Worm (Caenorhabditis elegans): Measurements from ENCODE around the gene C09B8.8.

DNA sequence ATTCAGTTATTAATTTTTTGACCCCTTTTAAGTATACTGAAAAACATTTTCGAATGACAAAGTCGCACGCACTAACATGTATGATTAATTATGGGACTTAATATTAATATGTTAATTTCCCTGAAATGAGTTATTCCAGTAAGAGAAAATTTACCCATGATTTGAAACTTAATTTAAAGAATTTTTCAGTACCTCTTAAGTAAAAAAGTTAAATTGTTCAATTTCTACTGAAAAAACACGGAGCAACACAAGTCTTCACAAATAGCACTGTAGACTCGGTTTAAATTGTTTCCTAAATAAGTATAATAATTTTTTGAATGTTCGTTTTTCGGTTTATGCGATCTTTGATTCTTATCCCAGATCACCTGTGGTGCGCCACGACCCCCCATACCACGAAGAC lies 12.8 kb upstream of the C09B8.8 start:
- TF ChIP-seq pqm-1 (tag; optimal IDR thresholded peaks at IDR 0.05) (no peak), pha-4 (tag; optimal IDR thresholded peaks at IDR 0.05) (no peak), unc-55 (GFP tag; optimal IDR thresholded peaks at IDR 0.05) (no peak), hlh-15 (tag; optimal IDR thresholded peaks at IDR 0.05) (no peak), zip-5 (tag; optimal IDR thresholded peaks at IDR 0.05) (no peak), hlh-13 (GFP tag; optimal IDR thresholded peaks at IDR 0.05) (no peak), ceh-6 (GFP tag; optimal IDR thresholded peaks at IDR 0.05) (no peak), gmeb-2 (tag; optimal IDR thresholded peaks at IDR 0.05) (no peak), F13H6.1 (tag; optimal IDR thresholded peaks at IDR 0.05) (no peak), pax-1 (tag; optimal IDR thresholded peaks at IDR 0.05) (no peak), ama-1 (optimal IDR thresholded peaks at IDR 0.05) (no peak), pat-9 (tag; optimal IDR thresholded peaks at IDR 0.05) (no peak)
